Worm (Caenorhabditis elegans) whole organism, early embryonic: Measurements from ENCODE around the gene clc-9.

Experiments used
- B0310.2 ChIP-seq: sonication (generic microtip); optimal IDR thresholded peaks from 2 replicates; lab custom pipeline; 2016; ENCODE audit warnings: mild to moderate bottlenecking, missing genetic modification characterization, missing compliant biosample characterization
- F13C5.2 ChIP-seq: sonication (generic microtip); optimal IDR thresholded peaks from 2 replicates; lab custom pipeline; 2017; ENCODE audit warnings: mild to moderate bottlenecking, missing genetic modification characterization, inconsistent platforms, missing compliant biosample characterization
- ama-1 ChIP-seq: fragments of 150-350 bp; optimal IDR thresholded peaks from 2 replicates; lab custom pipeline; 2014
- ceh-13 ChIP-seq: fragments of 200-800 bp; sonication (Bioruptor generic); optimal IDR thresholded peaks from 2 replicates; lab custom pipeline; 2018; ENCODE audit warnings: mild to moderate bottlenecking, missing genetic modification characterization, missing compliant biosample characterization
- ceh-36 ChIP-seq: sonication (generic microtip); optimal IDR thresholded peaks from 2 replicates; lab custom pipeline; 2016; ENCODE audit warnings: missing genetic modification characterization, inconsistent platforms, missing compliant biosample characterization
- ets-7 ChIP-seq: sonication (generic microtip); optimal IDR thresholded peaks from 2 replicates; lab custom pipeline; 2016; ENCODE audit warnings: missing genotype, missing genetic modification characterization, missing compliant biosample characterization
- flt-1 ChIP-seq: fragments of 200-800 bp; sonication (Bioruptor generic); IDR thresholded peaks from 2 replicates; pipeline ENCODE4 v1.3.6; 2022; ENCODE audit warnings: missing genetic modification characterization, missing compliant biosample characterization
- hmbx-1 ChIP-seq: sonication (generic microtip); optimal IDR thresholded peaks from 2 replicates; lab custom pipeline; 2016; ENCODE audit warnings: mild to moderate bottlenecking, missing genetic modification characterization, missing compliant biosample characterization
- hmg-4 ChIP-seq: fragments of 200-800 bp; sonication (Bioruptor generic); optimal IDR thresholded peaks from 2 replicates; lab custom pipeline; 2018; ENCODE audit warnings: mild to moderate bottlenecking, missing genetic modification characterization, missing compliant biosample characterization
- hnd-1 ChIP-seq: sonication (generic microtip); optimal IDR thresholded peaks from 2 replicates; lab custom pipeline; 2016; ENCODE audit warnings: missing genetic modification characterization, missing compliant biosample characterization
- pes-1 ChIP-seq: fragments of 200-800 bp; sonication (Bioruptor generic); IDR thresholded peaks from 2 replicates; pipeline ENCODE4 v1.3.6; 2022; ENCODE audit warnings: missing genetic modification reagents, missing genetic modification characterization, missing compliant biosample characterization
- scrt-1 ChIP-seq: fragments of 200-800 bp; sonication (Bioruptor generic); IDR thresholded peaks from 2 replicates; pipeline ENCODE4 v1.3.6; 2022; ENCODE audit warnings: missing genetic modification characterization, missing compliant biosample characterization
- tbx-37 ChIP-seq: fragments of 200-800 bp; sonication (Bioruptor generic); conservative IDR thresholded peaks from 2 replicates; pipeline ENCODE4 v1.3.6; 2022; ENCODE audit warnings: missing genetic modification reagents, missing genetic modification characterization, missing compliant biosample characterization

- TF ChIP-seq pes-1 (GFP tag; lab: Robert Waterston, UW) (no peak), ama-1 (lab: Kevin White, UChicago) (no peak), hnd-1 (tag; lab: Kevin White, UChicago) (no peak), ceh-13 (GFP tag; lab: Kevin White, UChicago) (no peak), scrt-1 (GFP tag; lab: Robert Waterston, UW) (no peak), tbx-37 (GFP tag; lab: Robert Waterston, UW) (no peak), flt-1 (GFP tag; lab: Robert Waterston, UW) (no peak), hmg-4 (GFP tag; lab: Kevin White, UChicago) (no peak), ceh-36 (tag; lab: Kevin White, UChicago) (no peak), F13C5.2 (no peak), ets-7 (no peak), B0310.2 (tag; lab: Kevin White, UChicago) (no peak), hmbx-1 (tag; lab: Kevin White, UChicago) (no peak)
Measured at ce11 chrIV:11068314-11068713, 44.4 kb upstream of the clc-9 start.
